Fruit fly (Drosophila melanogaster): ENCODE data around the gene CG34376.

The CG34376 gene

DNA sequence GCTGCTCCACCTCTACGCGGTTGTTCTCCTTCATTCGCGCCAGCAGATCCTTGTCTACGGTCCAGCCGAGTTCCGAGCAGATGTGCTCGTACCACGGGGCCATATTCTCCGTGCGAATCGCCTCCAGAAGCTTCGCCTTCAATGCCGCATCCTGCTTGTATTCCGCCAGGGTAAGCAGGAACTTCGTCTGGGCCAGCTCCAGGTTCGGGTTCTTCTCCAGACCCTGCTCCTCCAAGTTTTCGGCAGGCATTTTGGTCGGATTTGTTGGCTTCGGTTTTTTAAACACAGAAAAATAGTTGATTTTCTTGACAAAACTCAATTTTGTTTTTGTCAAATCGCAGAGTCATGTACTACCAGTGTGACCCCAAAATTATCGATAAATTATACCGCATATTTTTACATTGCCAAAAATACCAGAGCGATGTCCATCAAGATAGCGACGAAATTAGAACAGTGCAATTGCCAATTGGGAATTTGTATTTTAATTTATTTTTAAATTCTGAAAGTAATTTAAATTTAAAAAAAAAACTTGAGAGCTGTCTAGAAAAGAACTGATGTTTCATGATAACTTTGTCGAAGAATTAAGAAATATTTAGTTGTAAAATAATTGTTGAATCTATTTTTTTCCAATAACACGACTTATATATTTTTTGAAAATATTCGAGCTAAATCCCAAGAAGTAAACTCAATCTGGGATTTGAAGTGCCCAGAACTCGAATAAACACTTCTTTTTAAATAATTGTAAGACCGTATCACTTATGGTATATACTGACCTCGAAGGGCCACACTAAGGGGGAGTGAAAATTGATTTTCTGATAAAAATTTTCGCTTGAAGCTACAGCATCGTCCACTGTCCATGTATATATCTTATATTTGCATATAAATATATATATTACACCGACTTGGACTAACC is 14.0 kb downstream of the CG34376 start, which contains the start of the genes Rpn7 and AP-2mu (continued):
- TF ChIP-seq BEAF-32 (GFP tag; optimal IDR thresholded peaks at IDR 0.05) (peak; percentile 45), CG30403 (GFP tag; optimal IDR thresholded peaks at IDR 0.05) (peak; percentile 54), Taf1 (GFP tag; IDR thresholded peaks at IDR 0.05) (no peak), CG13123 (GFP tag; optimal IDR thresholded peaks at IDR 0.05) (no peak), jigr1 (GFP tag; IDR thresholded peaks at IDR 0.05) (no peak), zfh2 (GFP tag; optimal IDR thresholded peaks at IDR 0.05) (peak; percentile 17), CG15601 (tag; optimal IDR thresholded peaks at IDR 0.05) (peak; percentile 4), YL-1 (GFP tag; optimal IDR thresholded peaks at IDR 0.05) (peak; percentile 72), CG9932 (GFP tag; IDR thresholded peaks at IDR 0.05) (peak; percentile 43; the same call in 1 of the 2 replicates), Hr3 (GFP tag; optimal IDR thresholded peaks at IDR 0.05) (peak; percentile 22), Ets97D (GFP tag; optimal IDR thresholded peaks at IDR 0.05) (peak; percentile 8), ase (GFP tag; IDR thresholded peaks at IDR 0.05) (no peak), CG1603 (tag; optimal IDR thresholded peaks at IDR 0.05) (peak; percentile 96), hb (GFP tag; IDR thresholded peaks at IDR 0.05; ENCODE audit: partially characterized antibody) (no peak)

DNA sequence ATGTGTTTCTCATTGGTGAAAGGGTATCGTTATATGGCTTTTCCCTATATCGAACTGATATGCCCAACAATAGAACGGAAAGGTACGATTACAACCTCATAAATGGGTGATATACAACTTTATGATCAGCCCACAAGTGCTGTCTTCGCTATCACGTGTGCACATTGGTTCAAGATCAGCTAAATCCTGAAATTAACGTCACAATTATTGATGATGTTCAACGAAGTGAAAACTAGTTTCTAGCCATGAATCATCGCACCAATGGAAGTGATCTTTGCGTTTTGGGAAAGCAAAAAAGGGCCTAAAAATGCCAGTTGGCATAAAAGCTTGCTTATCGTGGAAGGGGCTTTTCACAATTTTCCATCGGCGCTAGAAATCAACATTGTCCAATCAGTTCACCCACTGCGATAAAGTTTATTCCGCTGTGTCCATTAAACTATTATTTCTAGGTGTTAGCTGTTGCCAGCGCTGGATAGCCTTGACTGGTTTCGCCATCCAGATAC is 16.8 kb downstream of the CG34376 start, which contains the start of gene CG7054:
CG7054 (plus strand) TSS at position 375 of the 503 bp plus-strand sequence.
- no peak for TF ChIP-seq Dip2 (GFP tag; IDR thresholded peaks at IDR 0.05)
- TF ChIP-seq CG14014 (GFP tag; IDR thresholded peaks at IDR 0.05) = peak; percentile 26; the same call in 1 of the 2 replicates
- peak; percentile 29 for TF ChIP-seq CG7556 (GFP tag; optimal IDR thresholded peaks at IDR 0.05)
- TF ChIP-seq CG33213 (GFP tag; optimal IDR thresholded peaks at IDR 0.05) = no peak
- TF ChIP-seq grn (GFP tag; optimal IDR thresholded peaks at IDR 0.05) = peak; percentile 84
- TF ChIP-seq chinmo (GFP tag; IDR thresholded peaks at IDR 0.05; ENCODE audit: partially characterized antibody) = 0 out of 4 replicates have a peak, but pooled peaks have one; percentile 61
- peak; percentile 34 for TF ChIP-seq gro (GFP tag; optimal IDR thresholded peaks at IDR 0.05)
- TF ChIP-seq CG17361 (GFP tag; IDR thresholded peaks at IDR 0.05) = peak; percentile 35; the same call in 2 of the 3 replicates
- TF ChIP-seq sob (GFP tag; IDR thresholded peaks at IDR 0.05) = peak; percentile 22; the same call in 1 of the 2 replicates
- TF ChIP-seq E2f2 (GFP tag; IDR thresholded peaks at IDR 0.05) = peak; percentile 29; the same call in 1 of the 2 replicates
- TF ChIP-seq ci (GFP tag; IDR thresholded peaks at IDR 0.05) = peak; percentile 42; the same call in 1 of the 3 replicates
- no peak for TF ChIP-seq Blimp-1 (GFP tag; optimal IDR thresholded peaks at IDR 0.05)
- TF ChIP-seq Dp (GFP tag; optimal IDR thresholded peaks at IDR 0.05) = peak; percentile 15
- TF ChIP-seq gcm (GFP tag; optimal IDR thresholded peaks at IDR 0.05) = peak; percentile 2
- 0 out of 3 replicates have a peak, but pooled peaks have one; percentile 24 for TF ChIP-seq CG11695 (GFP tag; IDR thresholded peaks at IDR 0.05)
- peak; percentile 91 for TF ChIP-seq CG34376 (GFP tag; optimal IDR thresholded peaks at IDR 0.05)
- peak; percentile 74 for TF ChIP-seq Hmr (GFP tag; optimal IDR thresholded peaks at IDR 0.05)
- TF ChIP-seq Abd-B (GFP tag; optimal IDR thresholded peaks at IDR 0.05) = peak; percentile 32
- no peak for TF ChIP-seq CG4282 (GFP tag; optimal IDR thresholded peaks at IDR 0.05)
- TF ChIP-seq CG2120 (GFP tag; optimal IDR thresholded peaks at IDR 0.05) = peak; percentile 48
- peak; percentile 42; the same call in 1 of the 2 replicates for TF ChIP-seq Atf6 (GFP tag; IDR thresholded peaks at IDR 0.05)
- TF ChIP-seq CG3995 (GFP tag; optimal IDR thresholded peaks at IDR 0.05) = peak; percentile 1
- peak; percentile 9 for TF ChIP-seq oc (tag; optimal IDR thresholded peaks at IDR 0.05)
- TF ChIP-seq h (optimal IDR thresholded peaks at IDR 0.05) = no peak
- peak; percentile 16 for TF ChIP-seq pzg (GFP tag; optimal IDR thresholded peaks at IDR 0.05)
- no peak for TF ChIP-seq Gsc (GFP tag; IDR thresholded peaks at IDR 0.05)
- peak; percentile 42 for TF ChIP-seq salm (tag; optimal IDR thresholded peaks at IDR 0.05)
- TF ChIP-seq CG17802 (tag; optimal IDR thresholded peaks at IDR 0.05) = no peak
- peak; percentile 31 for TF ChIP-seq CG6765 (GFP tag; optimal IDR thresholded peaks at IDR 0.05)
- peak; percentile 50 for TF ChIP-seq CG3281 (GFP tag; optimal IDR thresholded peaks at IDR 0.05)
- TF ChIP-seq wek (GFP tag; optimal IDR thresholded peaks at IDR 0.05) = peak; percentile 9
- TF ChIP-seq PHDP (tag; optimal IDR thresholded peaks at IDR 0.05) = peak; percentile 51
- peak; percentile 6 for TF ChIP-seq CG6813 (GFP tag; optimal IDR thresholded peaks at IDR 0.05)
